Fruit fly (Drosophila melanogaster): ENCODE results near the gene DIP-gamma.

DNA sequence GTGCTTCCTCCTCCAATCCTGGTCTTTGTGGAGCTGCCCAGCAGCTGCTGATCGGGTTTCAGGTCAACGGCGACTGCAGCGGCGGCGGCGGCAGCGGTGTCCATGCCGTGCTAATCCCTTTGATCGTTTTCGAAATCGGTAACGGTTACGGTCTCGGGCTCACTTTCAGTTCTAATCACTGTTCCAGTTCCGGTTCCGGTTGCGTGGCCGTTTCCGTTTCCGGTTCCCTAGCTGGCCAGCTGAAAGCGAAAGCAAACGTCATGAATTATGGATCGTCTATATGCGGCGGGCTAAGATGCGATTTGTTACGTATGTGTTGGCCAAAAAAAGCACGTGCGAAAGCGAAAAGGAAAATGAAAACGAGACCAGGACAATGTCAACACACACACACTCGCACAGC is 83.4 kb downstream of the DIP-gamma start:
- no peak for TF ChIP-seq CG5204 (GFP tag; optimal IDR thresholded peaks at IDR 0.05)
- no peak for TF ChIP-seq CG1620 (GFP tag; optimal IDR thresholded peaks at IDR 0.05)
- TF ChIP-seq pad (GFP tag; optimal IDR thresholded peaks at IDR 0.05): no peak
- no peak for TF ChIP-seq CG12768 (GFP tag; optimal IDR thresholded peaks at IDR 0.05)
- no peak for TF ChIP-seq Crg-1 (GFP tag; optimal IDR thresholded peaks at IDR 0.05)
- TF ChIP-seq CG14711 (tag; optimal IDR thresholded peaks at IDR 0.05): no peak
- TF ChIP-seq CG11617 (GFP tag; optimal IDR thresholded peaks at IDR 0.05): no peak
- TF ChIP-seq cnc (optimal IDR thresholded peaks at IDR 0.05): no peak
- TF ChIP-seq kay (GFP tag; ENCODE audit: borderline replicate concordance): no peak
